Worm (Caenorhabditis elegans): ENCODE data around the gene C56G2.15.

DNA sequence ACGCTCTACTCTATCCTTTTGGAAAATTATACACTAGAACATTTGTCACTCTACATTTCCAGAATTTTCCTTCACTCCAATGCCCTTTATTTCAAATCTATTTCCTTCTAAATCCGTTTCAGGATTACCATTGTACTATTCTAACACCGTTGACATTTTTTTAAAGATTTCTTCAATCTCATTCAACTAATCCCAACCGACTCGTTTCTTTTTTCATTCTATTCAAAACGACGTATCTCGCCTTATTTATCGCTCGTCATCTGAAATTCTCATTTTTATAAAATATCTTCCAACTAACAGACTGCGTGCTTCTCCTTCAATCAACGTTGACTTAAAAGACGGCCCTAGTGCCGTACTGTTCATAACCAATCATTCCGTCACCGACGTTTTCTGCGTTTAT is 14.6 kb downstream of the C56G2.15 start, which contains the start of gene akap-1:
- TF ChIP-seq tab-1 (GFP tag; IDR thresholded peaks at IDR 0.05), result no peak
- no peak for TF ChIP-seq med-1 (GFP tag; optimal IDR thresholded peaks at IDR 0.05; ENCODE audit: insufficient read depth)
- TF ChIP-seq flt-1 (GFP tag; IDR thresholded peaks at IDR 0.05), result no peak
- TF ChIP-seq cog-1 (tag; optimal IDR thresholded peaks at IDR 0.05), result no peak
- no peak for TF ChIP-seq T22C8.4 (GFP tag; IDR thresholded peaks at IDR 0.05)
- no peak for TF ChIP-seq ztf-23 (GFP tag; IDR thresholded peaks at IDR 0.05)
- TF ChIP-seq klf-2 (GFP tag; conservative IDR thresholded peaks at IDR 0.05), result no peak
- no peak for TF ChIP-seq ztf-29 (GFP tag; IDR thresholded peaks at IDR 0.05)

All from whole organism, midembryonic.